Fruit fly (Drosophila melanogaster) whole organism, wandering third instar larva: ENCODE measurements around the gene CG17754.

Source experiments
- Abd-B ChIP-seq: fragments of >200 bp; optimal IDR thresholded peaks from 2 replicates; lab custom pipeline; 2017; ENCODE audit warnings: missing biosample characterization, missing genetic modification characterization
- CG32264 ChIP-seq: fragments of 200-800 bp; sonication (Bioruptor generic); optimal IDR thresholded peaks from 2 replicates; lab custom pipeline; 2016; ENCODE audit warnings: missing biosample characterization, missing genetic modification characterization
- CG9705 ChIP-seq: fragments of 200-800 bp; sonication (Bioruptor generic); optimal IDR thresholded peaks from 2 replicates; lab custom pipeline; 2018; ENCODE audit warnings: missing biosample characterization, mild to moderate bottlenecking, missing genetic modification characterization
- CrebA ChIP-seq: fragments of 200-800 bp; sonication (Bioruptor generic); optimal IDR thresholded peaks from 2 replicates; lab custom pipeline; 2016; ENCODE audit warnings: missing biosample characterization, mild to moderate bottlenecking, missing genetic modification characterization, borderline replicate concordance
- Dfd ChIP-seq: fragments of >200 bp; optimal IDR thresholded peaks from 2 replicates; lab custom pipeline; 2017; ENCODE audit warnings: missing biosample characterization, missing genetic modification characterization
- Dif ChIP-seq: fragments of 200-275, 200-300 bp; sonication (Bioruptor generic); optimal IDR thresholded peaks from 2 replicates; lab custom pipeline; 2018; ENCODE audit warnings: missing biosample characterization, missing genetic modification characterization; ENCODE audit not compliant: partially characterized antibody
- GATAd ChIP-seq: sonication (Bioruptor generic); optimal IDR thresholded peaks from 2 replicates; lab custom pipeline; 2016; ENCODE audit warnings: missing biosample characterization, missing genetic modification characterization
- HLH106 ChIP-seq: fragments of 200-800 bp; optimal IDR thresholded peaks from 3 replicates; lab custom pipeline; 2019; ENCODE audit warnings: missing biosample characterization, mild to moderate bottlenecking, missing genetic modification characterization, moderate library complexity
- Hnf4 ChIP-seq: fragments of 200-800 bp; sonication (Bioruptor generic); optimal IDR thresholded peaks from 2 replicates; lab custom pipeline; 2016; ENCODE audit warnings: missing biosample characterization, mild to moderate bottlenecking, missing genetic modification characterization
- Hr78 ChIP-seq: fragments of >200 bp; optimal IDR thresholded peaks from 2 replicates; lab custom pipeline; 2017; ENCODE audit warnings: missing biosample characterization, missing genetic modification characterization
- Hr83 ChIP-seq: fragments of 200-300 bp; sonication (Bioruptor generic); optimal IDR thresholded peaks from 2 replicates; lab custom pipeline; 2016; ENCODE audit warnings: missing biosample characterization, mild to moderate bottlenecking, missing genetic modification characterization, moderate library complexity; ENCODE audit not compliant: poor library complexity, severe bottlenecking
- Jra ChIP-seq: sonication (Bioruptor generic); optimal IDR thresholded peaks from 2 replicates; lab custom pipeline; 2016; ENCODE audit warnings: missing biosample characterization, missing genetic modification characterization
- Mio ChIP-seq: sonication (Bioruptor generic); optimal IDR thresholded peaks from 2 replicates; lab custom pipeline; 2016; ENCODE audit warnings: missing biosample characterization, missing genetic modification characterization
- Myc ChIP-seq: fragments of >200 bp; optimal IDR thresholded peaks from 2 replicates; lab custom pipeline; 2017
- N ChIP-seq: fragments of >200 bp; optimal IDR thresholded peaks from 2 replicates; lab custom pipeline; 2018; ENCODE audit warnings: missing biosample characterization, missing external identifiers, missing genetic modification characterization
- OdsH ChIP-seq: fragments of 200-800 bp; sonication (Bioruptor generic); optimal IDR thresholded peaks from 2 replicates; lab custom pipeline; 2016; ENCODE audit warnings: missing biosample characterization, mild to moderate bottlenecking, missing genetic modification characterization
- br ChIP-seq: fragments of 200-800 bp; sonication (Bioruptor generic); optimal IDR thresholded peaks from 2 replicates; lab custom pipeline; 2016; ENCODE audit warnings: missing biosample characterization, missing genetic modification characterization
- brk ChIP-seq: fragments of 200-800 bp; sonication (Bioruptor generic); optimal IDR thresholded peaks from 2 replicates; lab custom pipeline; 2016; ENCODE audit warnings: missing biosample characterization, mild to moderate bottlenecking, missing genetic modification characterization
- dl ChIP-seq, 2 experiments: fragments of 175-275, 200-275 bp in 1 of 2; fragments of 200-275 bp in 1 of 2; sonication (Bioruptor generic); optimal IDR thresholded peaks; lab custom pipeline; 2018; ENCODE audit warnings: mild to moderate bottlenecking in 2 of 2, missing biosample characterization in 2 of 2, missing genetic modification characterization in 2 of 2, moderate library complexity in 2 of 2; ENCODE audit not compliant: partially characterized antibody in 2 of 2, insufficient read depth in 1 of 2
- dmrt93B ChIP-seq: fragments of 200-800 bp; sonication (Bioruptor generic); optimal IDR thresholded peaks from 2 replicates; lab custom pipeline; 2018; ENCODE audit warnings: missing biosample characterization, mild to moderate bottlenecking, missing genetic modification characterization
- dsf ChIP-seq: sonication (Bioruptor generic); optimal IDR thresholded peaks from 2 replicates; lab custom pipeline; 2016; ENCODE audit warnings: missing biosample characterization, missing genetic modification characterization, borderline replicate concordance
- ey ChIP-seq: fragments of 200-800 bp; sonication (Bioruptor generic); optimal IDR thresholded peaks from 2 replicates; lab custom pipeline; 2016; ENCODE audit warnings: missing biosample characterization, missing genetic modification characterization
- foxo ChIP-seq, 2 experiments: fragments of 200-800 bp; sonication (Bioruptor generic); optimal IDR thresholded peaks; 2 replicates in 1 of 2; 3 replicates in 1 of 2; lab custom pipeline; 2016 to 2017; ENCODE audit warnings: missing biosample characterization in 2 of 2, missing genetic modification characterization in 2 of 2
- fru ChIP-seq: fragments of 200-800 bp; sonication (Bioruptor generic); optimal IDR thresholded peaks from 3 replicates; lab custom pipeline; 2016; ENCODE audit warnings: missing biosample characterization, mild to moderate bottlenecking, missing genetic modification characterization
- h ChIP-seq: fragments of 200-800 bp; sonication (Bioruptor generic); optimal IDR thresholded peaks from 3 replicates; lab custom pipeline; 2016; ENCODE audit warnings: missing biosample characterization, mild to moderate bottlenecking, missing genetic modification characterization
- jim ChIP-seq: fragments of 175-275, 200-325 bp; sonication (Bioruptor generic); optimal IDR thresholded peaks from 2 replicates; lab custom pipeline; 2016; ENCODE audit warnings: missing biosample characterization, mild to moderate bottlenecking, missing genetic modification characterization
- lola ChIP-seq: fragments of >200 bp; optimal IDR thresholded peaks from 2 replicates; lab custom pipeline; 2017; ENCODE audit warnings: missing biosample characterization, missing genetic modification characterization
- pan ChIP-seq: fragments of >200 bp; optimal IDR thresholded peaks from 2 replicates; lab custom pipeline; 2017
- psq ChIP-seq: fragments of 200-800 bp; sonication (Bioruptor generic); optimal IDR thresholded peaks from 3 replicates; lab custom pipeline; 2017; ENCODE audit warnings: missing biosample characterization, mild to moderate bottlenecking, missing genetic modification characterization, moderate library complexity
- rgr ChIP-seq: fragments of 200-800 bp; sonication (Bioruptor generic); optimal IDR thresholded peaks from 3 replicates; lab custom pipeline; 2016; ENCODE audit warnings: missing biosample characterization, mild to moderate bottlenecking, missing genetic modification characterization
- sage ChIP-seq: fragments of 200-800 bp; sonication (Bioruptor generic); optimal IDR thresholded peaks from 2 replicates; lab custom pipeline; 2016; ENCODE audit warnings: missing biosample characterization, mild to moderate bottlenecking, missing genetic modification characterization
- sv ChIP-seq: fragments of 200-800 bp; sonication (Bioruptor generic); optimal IDR thresholded peaks from 3 replicates; lab custom pipeline; 2016; ENCODE audit warnings: missing biosample characterization, missing genetic modification characterization
- tai ChIP-seq: sonication (Bioruptor generic); optimal IDR thresholded peaks from 2 replicates; lab custom pipeline; 2016; ENCODE audit warnings: missing biosample characterization, missing genetic modification characterization
- usp ChIP-seq: fragments of >200 bp; optimal IDR thresholded peaks from 2 replicates; lab custom pipeline; 2017; ENCODE audit warnings: missing biosample characterization, missing genetic modification characterization
- woc ChIP-seq: sonication (Bioruptor generic); optimal IDR thresholded peaks from 2 replicates; lab custom pipeline; 2016; ENCODE audit warnings: missing biosample characterization, mild to moderate bottlenecking, missing genetic modification characterization

CG17754 gene

dm6 chrX:9284024-9284738, 34.0 kb downstream of the CG17754 start, which contains the start of gene lz:
Gene lz, plus strand, starts transcription at chrX:9284649.
- TF ChIP-seq Dif (GFP tag; lab: Kevin White, UChicago) = peak; percentile 80
- no peak for TF ChIP-seq sv (GFP tag; lab: Kevin White, UChicago)
- no peak for TF ChIP-seq jim
- TF ChIP-seq dl (GFP tag; optimal IDR thresholded peaks at IDR 0.05; lab: Kevin White, UChicago; ENCODE audit: insufficient read depth in 1 of 2, partially characterized antibody in 2 of 2) = peak; percentile 44 to 52

- TF ChIP-seq usp (no peak), dmrt93B (no peak), Hr83 (GFP tag; lab: Kevin White, UChicago) (no peak), lola (GFP tag; lab: Kevin White, UChicago) (no peak), br (no peak), Abd-B (GFP tag; lab: Kevin White, UChicago) (no peak), HLH106 (no peak), Dif (GFP tag; lab: Kevin White, UChicago) (no peak), psq (GFP tag; lab: Kevin White, UChicago) (no peak), CG32264 (no peak), Myc (no peak), Hnf4 (no peak)
Measured at dm6 chrX:9286386-9286785, 36.2 kb downstream of the CG17754 start.

dm6 chrX:9291270-9291669, 41.0 kb downstream of the CG17754 start:
- TF ChIP-seq br (no peak), foxo (GFP tag; optimal IDR thresholded peaks at IDR 0.05; lab: Kevin White, UChicago) (no peak), dl (GFP tag; optimal IDR thresholded peaks at IDR 0.05; lab: Kevin White, UChicago; ENCODE audit: insufficient read depth in 1 of 2, partially characterized antibody in 2 of 2) (no peak), pan (lab: Kevin White, UChicago) (no peak), dsf (GFP tag; lab: Kevin White, UChicago) (no peak), Hr83 (GFP tag; lab: Kevin White, UChicago) (no peak), OdsH (no peak), woc (no peak), sage (GFP tag; lab: Kevin White, UChicago) (no peak), fru (GFP tag; lab: Kevin White, UChicago) (no peak), Jra (GFP tag; lab: Kevin White, UChicago) (no peak)

- TF ChIP-seq GATAd (GFP tag; lab: Kevin White, UChicago) = no peak
- peak; percentile 9 for TF ChIP-seq h (GFP tag; lab: Kevin White, UChicago)
Measured at dm6 chrX:9295518-9295917, 45.3 kb downstream of the CG17754 start.

- peak; percentile 92 for TF ChIP-seq Dfd
- TF ChIP-seq brk (GFP tag; lab: Kevin White, UChicago) = no peak
- TF ChIP-seq, all 38 proteins: peak for 1
Measured at dm6 chrX:9296518-9296917, 46.3 kb downstream of the CG17754 start.

dm6 chrX:9297661-9298433, 47.6 kb downstream of the CG17754 start:
- TF ChIP-seq N = no peak
- peak; percentile 50 for TF ChIP-seq ey (GFP tag; lab: Kevin White, UChicago)
- TF ChIP-seq foxo (GFP tag; optimal IDR thresholded peaks at IDR 0.05; lab: Kevin White, UChicago) = peak in 1 of 2 experiments; percentile 16
- TF ChIP-seq Dif (GFP tag; lab: Kevin White, UChicago) = no peak
- no peak for TF ChIP-seq Jra (GFP tag; lab: Kevin White, UChicago)
- no peak for TF ChIP-seq Dfd
- TF ChIP-seq lola (GFP tag; lab: Kevin White, UChicago) = no peak
- no peak for TF ChIP-seq jim
- no peak for TF ChIP-seq brk (GFP tag; lab: Kevin White, UChicago)
- no peak for TF ChIP-seq CrebA
- TF ChIP-seq dl (GFP tag; optimal IDR thresholded peaks at IDR 0.05; lab: Kevin White, UChicago; ENCODE audit: insufficient read depth in 1 of 2, partially characterized antibody in 2 of 2) = no peak
- peak; percentile 8 for TF ChIP-seq woc
- no peak for TF ChIP-seq sv (GFP tag; lab: Kevin White, UChicago)
- TF ChIP-seq Mio (GFP tag; lab: Kevin White, UChicago) = no peak
- TF ChIP-seq tai (GFP tag; lab: Kevin White, UChicago) = peak; percentile 13
- TF ChIP-seq usp = no peak
- no peak for TF ChIP-seq CG32264
- peak; percentile 1 for TF ChIP-seq psq (GFP tag; lab: Kevin White, UChicago)
- TF ChIP-seq h (GFP tag; lab: Kevin White, UChicago) = peak; percentile 44
- no peak for TF ChIP-seq pan (lab: Kevin White, UChicago)
- TF ChIP-seq rgr (GFP tag; lab: Kevin White, UChicago) = peak; percentile 47
- no peak for TF ChIP-seq Hr78 (GFP tag; lab: Kevin White, UChicago)
- peak; percentile 53 for TF ChIP-seq br
- TF ChIP-seq CG9705 (GFP tag; lab: Kevin White, UChicago) = no peak
- TF ChIP-seq HLH106 = peak; percentile 55
- peak; percentile 29 for TF ChIP-seq OdsH
- TF ChIP-seq dmrt93B = peak; percentile 8
- peak; percentile 6 for TF ChIP-seq Hnf4
- no peak for TF ChIP-seq Abd-B (GFP tag; lab: Kevin White, UChicago)
